Worm (Caenorhabditis elegans) whole organism, L1 larva: Measurements from ENCODE around the gene F54F2.14.

Source experiments
- C04F5.9 ChIP-seq: sonication (generic microtip); optimal IDR thresholded peaks from 2 replicates; lab custom pipeline; 2016; ENCODE audit warnings: missing genetic modification characterization, missing compliant biosample characterization
- C16A3.4 ChIP-seq: fragments of 150-350 bp; optimal IDR thresholded peaks from 2 replicates; lab custom pipeline; 2014; ENCODE audit warnings: missing biosample characterization, missing genetic modification characterization
- C34B4.2 ChIP-seq: sonication (generic microtip); optimal IDR thresholded peaks from 2 replicates; lab custom pipeline; 2017; ENCODE audit warnings: mild to moderate bottlenecking, missing genetic modification characterization, missing compliant biosample characterization
- aha-1 ChIP-seq: fragments of 150-350 bp; optimal IDR thresholded peaks from 2 replicates; lab custom pipeline; 2014; ENCODE audit warnings: missing biosample characterization, missing genetic modification characterization
- aly-2 ChIP-seq: fragments of 150-350 bp; optimal IDR thresholded peaks from 2 replicates; lab custom pipeline; 2014; ENCODE audit warnings: missing biosample characterization, missing genetic modification characterization
- ama-1 ChIP-seq: fragments of 150-350 bp; optimal IDR thresholded peaks from 2 replicates; lab custom pipeline; 2014
- blmp-1 ChIP-seq: fragments of 150-350 bp; optimal IDR thresholded peaks from 2 replicates; lab custom pipeline; 2014; ENCODE audit warnings: missing biosample characterization, missing genetic modification characterization
- ces-1 ChIP-seq: fragments of 150-350 bp; optimal IDR thresholded peaks from 2 replicates; lab custom pipeline; 2014; ENCODE audit warnings: missing biosample characterization, missing genetic modification reagents, missing genetic modification characterization
- dsc-1 ChIP-seq: sonication (generic microtip); optimal IDR thresholded peaks from 2 replicates; lab custom pipeline; 2016; ENCODE audit warnings: mild to moderate bottlenecking, missing genetic modification characterization, missing compliant biosample characterization
- efl-1 ChIP-seq, 4 experiments: fragments of 150-350 bp; optimal IDR thresholded peaks in 3 of 4; peaks in 1 of 4; 1 replicate in 1 of 4; 2 replicates in 3 of 4; lab custom pipeline; 2014; ENCODE audit warnings: missing biosample characterization in 2 of 4, missing genetic modification characterization in 2 of 4, missing genetic modification reagents in 2 of 4
- egl-13 ChIP-seq: sonication (generic microtip); optimal IDR thresholded peaks from 2 replicates; lab custom pipeline; 2016; ENCODE audit warnings: missing genotype, missing genetic modification reagents, missing genetic modification characterization, missing compliant biosample characterization
- elt-2 ChIP-seq: sonication (generic microtip); optimal IDR thresholded peaks from 2 replicates; lab custom pipeline; 2016; ENCODE audit warnings: missing genetic modification characterization, mild to moderate bottlenecking, inconsistent platforms, missing compliant biosample characterization, missing genetic modification reagents
- fkh-10 ChIP-seq: sonication (generic microtip); optimal IDR thresholded peaks from 2 replicates; lab custom pipeline; 2017; ENCODE audit warnings: missing biosample characterization, missing genetic modification reagents, missing genetic modification characterization
- fkh-4 ChIP-seq: sonication (generic microtip); optimal IDR thresholded peaks from 2 replicates; lab custom pipeline; 2016; ENCODE audit warnings: missing compliant biosample characterization, missing genetic modification characterization, borderline replicate concordance
- fos-1 ChIP-seq: fragments of 150-350 bp; optimal IDR thresholded peaks from 2 replicates; lab custom pipeline; 2014; ENCODE audit warnings: missing biosample characterization, missing genetic modification characterization
- grh-1 ChIP-seq: fragments of 200-800 bp; sonication (Bioruptor generic); IDR thresholded peaks from 2 replicates; pipeline ENCODE4 v1.3.6; 2022; ENCODE audit warnings: missing genetic modification reagents, missing genetic modification characterization, missing compliant biosample characterization
- hlh-17 ChIP-seq: fragments of 200-800 bp; sonication (Bioruptor generic); optimal IDR thresholded peaks from 2 replicates; lab custom pipeline; 2018; ENCODE audit warnings: missing genetic modification characterization, mild to moderate bottlenecking, missing compliant biosample characterization, moderate library complexity, borderline replicate concordance
- hlh-4 ChIP-seq: sonication (generic microtip); optimal IDR thresholded peaks from 2 replicates; lab custom pipeline; 2016; ENCODE audit warnings: mild to moderate bottlenecking, missing genetic modification characterization, missing compliant biosample characterization
- isw-1 ChIP-seq: fragments of 200-800 bp; sonication (Bioruptor generic); IDR thresholded peaks from 2 replicates; pipeline ENCODE4 v1.3.6; 2022; ENCODE audit warnings: missing genetic modification characterization, missing compliant biosample characterization
- lin-13 ChIP-seq: fragments of 150-350 bp; optimal IDR thresholded peaks from 2 replicates; lab custom pipeline; 2014; ENCODE audit warnings: missing biosample characterization, missing genetic modification reagents, missing genetic modification characterization
- lin-15B ChIP-seq: fragments of 150-350 bp; sonication (generic microtip); optimal IDR thresholded peaks from 3 replicates; lab custom pipeline; 2014; ENCODE audit warnings: missing biosample characterization, missing genetic modification characterization
- lin-35 ChIP-seq, 2 experiments: fragments of 150-350 bp; optimal IDR thresholded peaks; 2 replicates each; lab custom pipeline; 2014; ENCODE audit warnings: missing biosample characterization in 2 of 2, missing genetic modification characterization in 2 of 2, missing genetic modification reagents in 2 of 2
- lin-39 ChIP-seq: fragments of 150-350 bp; optimal IDR thresholded peaks from 2 replicates; lab custom pipeline; 2014; ENCODE audit warnings: missing biosample characterization, missing genetic modification reagents, missing genetic modification characterization
- lir-3 ChIP-seq: sonication (generic microtip); optimal IDR thresholded peaks from 2 replicates; lab custom pipeline; 2016; ENCODE audit warnings: mild to moderate bottlenecking, missing genetic modification characterization, moderate library complexity, missing compliant biosample characterization; ENCODE audit not compliant: poor library complexity
- lsy-2 ChIP-seq, 2 experiments: fragments of 150-350 bp; optimal IDR thresholded peaks; 2 replicates each; lab custom pipeline; 2014; ENCODE audit warnings: missing biosample characterization in 2 of 2, missing genetic modification characterization in 2 of 2
- mab-9 ChIP-seq: fragments of 200-800 bp; sonication (Bioruptor generic); IDR thresholded peaks from 2 replicates; pipeline ENCODE4 v1.3.6; 2022; ENCODE audit warnings: missing genetic modification reagents, missing genetic modification characterization, missing compliant biosample characterization
- mep-1 ChIP-seq: fragments of 150-350 bp; optimal IDR thresholded peaks from 2 replicates; lab custom pipeline; 2014; ENCODE audit warnings: missing biosample characterization, missing genetic modification characterization
- nhr-19 ChIP-seq: fragments of 200-800 bp; sonication (Bioruptor generic); conservative IDR thresholded peaks from 2 replicates; pipeline ENCODE4 v1.3.6; 2022; ENCODE audit warnings: missing genetic modification characterization, missing compliant biosample characterization
- nhr-20 ChIP-seq: sonication (generic microtip); optimal IDR thresholded peaks from 2 replicates; lab custom pipeline; 2016; ENCODE audit warnings: mild to moderate bottlenecking, missing genetic modification characterization, missing compliant biosample characterization
- nhr-237 ChIP-seq: fragments of 150-350 bp; optimal IDR thresholded peaks from 2 replicates; lab custom pipeline; 2014; ENCODE audit warnings: missing biosample characterization, missing genetic modification characterization
- nhr-28 ChIP-seq: fragments of 150-350 bp; optimal IDR thresholded peaks from 2 replicates; lab custom pipeline; 2014; ENCODE audit warnings: missing biosample characterization, missing genetic modification characterization
- nhr-47 ChIP-seq: sonication (generic microtip); optimal IDR thresholded peaks from 2 replicates; lab custom pipeline; 2016; ENCODE audit warnings: mild to moderate bottlenecking, missing genetic modification characterization, moderate library complexity, missing compliant biosample characterization
- nhr-76 ChIP-seq: sonication (generic microtip); optimal IDR thresholded peaks from 2 replicates; lab custom pipeline; 2017; ENCODE audit warnings: missing biosample characterization, missing genetic modification characterization
- nhr-85 ChIP-seq: sonication (generic microtip); peaks from one replicate; lab custom pipeline; 2016; ENCODE audit warnings: missing genetic modification characterization, inconsistent platforms, missing compliant biosample characterization
- nhr-90 ChIP-seq: sonication (generic microtip); optimal IDR thresholded peaks from 2 replicates; lab custom pipeline; 2016; ENCODE audit warnings: mild to moderate bottlenecking, missing genetic modification characterization, missing compliant biosample characterization; ENCODE audit not compliant: poor library complexity
- pag-3 ChIP-seq: sonication (generic microtip); optimal IDR thresholded peaks from 2 replicates; lab custom pipeline; 2017; ENCODE audit warnings: missing genetic modification characterization, mild to moderate bottlenecking, missing compliant biosample characterization, antibody characterized with exemption, borderline replicate concordance; ENCODE audit not compliant: insufficient read depth
- pax-3 ChIP-seq: fragments of 200-800 bp; sonication (Bioruptor generic); optimal IDR thresholded peaks from 2 replicates; lab custom pipeline; 2018; ENCODE audit warnings: mild to moderate bottlenecking, missing genetic modification characterization, moderate library complexity, missing compliant biosample characterization
- rnt-1 ChIP-seq: sonication (generic microtip); optimal IDR thresholded peaks from 2 replicates; lab custom pipeline; 2016; ENCODE audit warnings: mild to moderate bottlenecking, missing genetic modification characterization, moderate library complexity, missing compliant biosample characterization
- snu-23 ChIP-seq: sonication (generic microtip); optimal IDR thresholded peaks from 2 replicates; lab custom pipeline; 2016; ENCODE audit warnings: missing genetic modification characterization, missing compliant biosample characterization
- sptf-1 ChIP-seq: fragments of 150-350 bp; optimal IDR thresholded peaks from 2 replicates; lab custom pipeline; 2014; ENCODE audit warnings: missing biosample characterization, missing genetic modification characterization
- sup-37 ChIP-seq: fragments of 200-800 bp; sonication (Bioruptor generic); optimal IDR thresholded peaks from 2 replicates; lab custom pipeline; 2018; ENCODE audit warnings: mild to moderate bottlenecking, missing genetic modification characterization, missing compliant biosample characterization
- tbx-2 ChIP-seq: sonication (generic microtip); optimal IDR thresholded peaks from 2 replicates; lab custom pipeline; 2016; ENCODE audit warnings: missing genetic modification characterization, missing compliant biosample characterization
- tlp-1 ChIP-seq: fragments of 150-350 bp; optimal IDR thresholded peaks from 2 replicates; lab custom pipeline; 2014; ENCODE audit warnings: missing biosample characterization, missing genetic modification characterization
- unc-130 ChIP-seq: fragments of 150-350 bp; optimal IDR thresholded peaks from 2 replicates; lab custom pipeline; 2017; ENCODE audit warnings: missing biosample characterization, missing genetic modification characterization, inconsistent platforms
- unc-98 ChIP-seq: fragments of 200-800 bp; sonication (Bioruptor generic); IDR thresholded peaks from 2 replicates; pipeline ENCODE4 v1.3.6; 2022; ENCODE audit warnings: missing genetic modification characterization, missing compliant biosample characterization
- zag-1 ChIP-seq: fragments of 150-350 bp; optimal IDR thresholded peaks from 2 replicates; lab custom pipeline; 2014; ENCODE audit warnings: missing biosample characterization, missing genetic modification characterization
- zip-4 ChIP-seq: fragments of 200-800 bp; sonication (Bioruptor generic); optimal IDR thresholded peaks from 2 replicates; lab custom pipeline; 2018; ENCODE audit warnings: mild to moderate bottlenecking, missing genetic modification characterization, moderate library complexity, missing compliant biosample characterization
- ztf-4 ChIP-seq: fragments of 150-350 bp; optimal IDR thresholded peaks from 2 replicates; lab custom pipeline; 2014; ENCODE audit warnings: missing biosample characterization, missing genetic modification characterization

Gene F54F2.14

DNA sequence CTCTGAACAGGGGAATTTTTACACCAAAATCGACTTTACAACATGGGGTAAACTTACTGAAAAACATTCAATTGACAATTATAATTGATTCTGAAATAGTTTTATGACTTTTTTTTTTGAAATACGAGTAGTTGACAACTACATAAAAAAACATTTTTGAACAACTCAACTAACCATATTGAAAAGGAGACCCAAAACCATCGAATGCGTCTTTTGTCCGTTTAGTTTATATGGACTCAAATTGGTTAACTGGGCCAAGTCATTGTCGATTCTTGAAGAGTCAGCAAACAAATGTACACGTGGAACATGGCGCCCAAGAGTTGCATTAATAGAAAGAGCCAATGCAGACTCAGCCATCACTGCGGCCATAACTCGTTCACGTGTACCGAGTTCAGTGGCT, 24.9 kb upstream of the F54F2.14 start:
- TF ChIP-seq lin-13 (no peak), ztf-4 (tag; lab: Kevin White, UChicago) (no peak), nhr-20 (no peak)

DNA sequence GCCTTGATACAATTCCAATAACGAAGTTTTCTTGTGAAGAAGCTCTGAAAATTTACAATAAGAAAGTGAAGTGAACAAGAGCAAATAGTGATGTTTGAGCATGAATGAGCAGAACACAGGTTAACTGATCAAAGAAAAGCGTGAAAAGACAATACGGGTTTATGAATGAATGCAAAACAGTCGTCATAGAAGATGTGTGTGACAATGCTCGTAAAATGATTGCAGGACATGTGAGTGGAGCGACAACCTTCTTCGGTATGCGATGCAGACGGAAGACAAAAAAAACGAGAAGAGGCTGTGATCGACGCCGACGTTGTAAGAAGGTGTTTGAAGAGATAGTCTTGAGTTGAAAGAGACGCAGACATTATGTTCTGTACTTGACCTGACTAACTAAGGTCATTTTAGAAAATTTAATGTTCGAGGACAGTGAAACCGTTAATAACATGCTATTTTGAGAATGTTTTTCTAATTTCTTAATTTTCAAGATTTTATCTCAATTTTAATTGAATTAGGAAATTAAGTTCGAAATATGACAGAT, 24.0 kb upstream of the F54F2.14 start, which contains the start of gene mig-22:
Gene mig-22, minus strand, starts transcription at position 51 of the 538 bp plus-strand sequence.
- TF ChIP-seq efl-1 (optimal IDR thresholded peaks at IDR 0.05; lab: Kevin White, UChicago) (no peak), efl-1 (GFP tag; optimal IDR thresholded peaks at IDR 0.05 in 1 of 2; lab: Kevin White, UChicago) (peak in 1 of 2 experiments; percentile 27), lsy-2 (tag; optimal IDR thresholded peaks at IDR 0.05; lab: Kevin White, UChicago) (peak in 1 of 2 experiments; percentile 9), blmp-1 (tag; lab: Kevin White, UChicago) (peak; percentile 3), lin-39 (tag; lab: Kevin White, UChicago) (no peak), lin-13 (no peak), nhr-85 (tag; lab: Kevin White, UChicago) (peak; percentile 77)

DNA sequence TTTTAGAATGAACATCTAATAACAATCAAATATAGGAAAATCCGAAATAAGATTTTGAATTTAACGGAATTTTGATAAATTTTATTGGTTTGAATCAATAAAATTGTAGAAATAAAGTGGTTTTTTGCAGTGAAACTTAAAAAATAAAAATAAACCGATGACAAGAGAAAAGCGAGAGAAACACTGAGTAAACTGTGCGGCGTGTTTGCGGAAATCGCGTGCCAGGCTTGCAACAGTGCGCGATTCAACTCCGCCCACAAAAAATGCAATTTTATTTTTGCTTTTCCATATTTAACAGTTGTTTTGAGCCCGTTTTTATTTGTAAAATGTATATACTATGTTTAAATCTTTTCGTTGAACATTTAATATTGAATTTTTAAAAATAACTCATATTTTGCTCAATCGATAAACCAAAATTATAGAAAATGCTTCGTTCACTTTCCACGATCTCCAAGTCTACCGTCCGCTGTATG, 23.4 kb upstream of the F54F2.14 start, which contains the start of gene mtss-1:
Gene mtss-1, plus strand, starts transcription at position 423 of the 473 bp plus-strand sequence.
- TF ChIP-seq aha-1 (tag; lab: Kevin White, UChicago) = no peak
- no peak for TF ChIP-seq fkh-10 (GFP tag; lab: Kevin White, UChicago)
- TF ChIP-seq tbx-2 (tag; lab: Kevin White, UChicago) = peak; percentile 68
- TF ChIP-seq unc-130 (tag; lab: Kevin White, UChicago) = peak; percentile 59
- peak; percentile 5 for TF ChIP-seq hlh-4 (tag; lab: Kevin White, UChicago)
- TF ChIP-seq rnt-1 = peak; percentile 78
- TF ChIP-seq zag-1 (tag; lab: Kevin White, UChicago) = no peak
- TF ChIP-seq nhr-19 = peak; percentile 59
- no peak for TF ChIP-seq fkh-4
- peak; percentile 37 for TF ChIP-seq C16A3.4 (tag; lab: Kevin White, UChicago)
- TF ChIP-seq fos-1 = no peak
- no peak for TF ChIP-seq nhr-237 (tag; lab: Kevin White, UChicago)
- TF ChIP-seq sup-37 (GFP tag; lab: Kevin White, UChicago) = no peak
- no peak for TF ChIP-seq ama-1 (lab: Kevin White, UChicago)
- TF ChIP-seq nhr-47 (tag; lab: Kevin White, UChicago) = peak; percentile 70
- no peak for TF ChIP-seq sptf-1
- no peak for TF ChIP-seq mab-9
- no peak for TF ChIP-seq elt-2 (tag; lab: Kevin White, UChicago)
- TF ChIP-seq pag-3 (tag; lab: Kevin White, UChicago) = no peak
- TF ChIP-seq tlp-1 = no peak
- TF ChIP-seq lsy-2 (tag; optimal IDR thresholded peaks at IDR 0.05; lab: Kevin White, UChicago) = peak; percentile 48 to 63
- TF ChIP-seq egl-13 = peak; percentile 54
- no peak for TF ChIP-seq ces-1 (GFP tag; lab: Kevin White, UChicago)
- no peak for TF ChIP-seq nhr-28 (tag; lab: Kevin White, UChicago)
- TF ChIP-seq aly-2 (tag; lab: Kevin White, UChicago) = no peak
- no peak for TF ChIP-seq hlh-17
- TF ChIP-seq grh-1 = peak; percentile 68
- no peak for TF ChIP-seq nhr-76 (tag; lab: Kevin White, UChicago)
- TF ChIP-seq pax-3 (tag; lab: Kevin White, UChicago) = no peak
- TF ChIP-seq lin-35 (GFP tag; optimal IDR thresholded peaks at IDR 0.05; lab: Kevin White, UChicago) = peak; percentile 45 to 67
- peak; percentile 15 for TF ChIP-seq lin-15B (tag; lab: Kevin White, UChicago)
- TF ChIP-seq lir-3 (tag; lab: Kevin White, UChicago) = peak; percentile 39
- peak; percentile 13 for TF ChIP-seq blmp-1 (tag; lab: Kevin White, UChicago)
- TF ChIP-seq mep-1 (tag; lab: Kevin White, UChicago) = peak; percentile 32
- TF ChIP-seq snu-23 (GFP tag; lab: Kevin White, UChicago) = peak; percentile 60
- TF ChIP-seq ztf-4 (tag; lab: Kevin White, UChicago) = no peak
- TF ChIP-seq dsc-1 = peak; percentile 65
- TF ChIP-seq isw-1 = no peak
- no peak for TF ChIP-seq C34B4.2 (tag; lab: Kevin White, UChicago)
- no peak for TF ChIP-seq unc-98
- TF ChIP-seq nhr-90 (tag; lab: Kevin White, UChicago) = peak; percentile 62
- TF ChIP-seq C04F5.9 = peak; percentile 34
- no peak for TF ChIP-seq zip-4
